Worm (Caenorhabditis elegans): ENCODE data around the gene npr-24.
A peak's percentile ranks its signal among the peaks of the same experiment; 100 is the strongest.

npr-24 gene

ce11 chrX:17513507-17514113, 27.0 kb upstream of the npr-24 start, which contains the start of gene nhr-1:
Gene nhr-1 (plus strand): TSS chrX:17514063.
- TF ChIP-seq vab-15 (tag; optimal IDR thresholded peaks at IDR 0.05) (no peak), snu-23 (GFP tag; optimal IDR thresholded peaks at IDR 0.05) (peak; percentile 95), ceh-82 (tag; optimal IDR thresholded peaks at IDR 0.05) (peak; percentile 69 to 81 (median 79)), fkh-10 (GFP tag; optimal IDR thresholded peaks at IDR 0.05) (peak; percentile 72), hpl-2 (GFP tag; optimal IDR thresholded peaks at IDR 0.05) (no peak), isw-1 (GFP tag; IDR thresholded peaks at IDR 0.05) (peak; percentile 38), nhr-71 (tag; optimal IDR thresholded peaks at IDR 0.05) (peak; percentile 96), nhr-19 (GFP tag; conservative IDR thresholded peaks at IDR 0.05) (peak; percentile 83), unc-130 (tag; optimal IDR thresholded peaks at IDR 0.05) (peak; percentile 70), zip-4 (GFP tag; optimal IDR thresholded peaks at IDR 0.05) (peak; percentile 22), nhr-237 (tag; optimal IDR thresholded peaks at IDR 0.05) (peak; percentile 25), unc-86 (tag; optimal IDR thresholded peaks at IDR 0.05) (peak; percentile 87), mep-1 (tag; optimal IDR thresholded peaks at IDR 0.05) (peak; percentile 86), dpl-1 (GFP tag; optimal IDR thresholded peaks at IDR 0.05) (peak in 2 of 3 experiments; percentile 34 to 35), ceh-63 (GFP tag; optimal IDR thresholded peaks at IDR 0.05) (peak; percentile 4), nhr-11 (tag; optimal IDR thresholded peaks at IDR 0.05) (peak; percentile 58), lir-3 (tag; optimal IDR thresholded peaks at IDR 0.05; ENCODE audit: poor library complexity) (peak; percentile 59), mdl-1 (tag; optimal IDR thresholded peaks at IDR 0.05) (peak; percentile 41 to 92), xbp-1 (tag; optimal IDR thresholded peaks at IDR 0.05) (peak; percentile 76), skn-1 (tag; optimal IDR thresholded peaks at IDR 0.05) (peak; percentile 64), ztf-11 (tag; optimal IDR thresholded peaks at IDR 0.05) (peak in 1 of 2 experiments; percentile 18), nhr-85 (tag) (peak; percentile 95), swsn-7 (tag; optimal IDR thresholded peaks at IDR 0.05) (peak; percentile 86), lin-14 (GFP tag; optimal IDR thresholded peaks at IDR 0.05) (peak; percentile 98), zag-1 (tag; optimal IDR thresholded peaks at IDR 0.05) (peak; percentile 46), C34B4.2 (tag; optimal IDR thresholded peaks at IDR 0.05) (no peak), nhr-90 (tag; optimal IDR thresholded peaks at IDR 0.05; ENCODE audit: poor library complexity) (peak; percentile 67), blmp-1 (tag; optimal IDR thresholded peaks at IDR 0.05) (peak; percentile 90), efl-3 (GFP tag; optimal IDR thresholded peaks at IDR 0.05) (no peak), hlh-17 (GFP tag; optimal IDR thresholded peaks at IDR 0.05; ENCODE audit: borderline replicate concordance) (no peak), irx-1 (tag; optimal IDR thresholded peaks at IDR 0.05) (peak; percentile 47), elt-2 (tag; optimal IDR thresholded peaks at IDR 0.05) (peak; percentile 20), rnt-1 (tag; optimal IDR thresholded peaks at IDR 0.05) (peak; percentile 88), ces-1 (GFP tag; optimal IDR thresholded peaks at IDR 0.05) (no peak), C04F5.9 (tag; optimal IDR thresholded peaks at IDR 0.05) (no peak), efl-1 (optimal IDR thresholded peaks at IDR 0.05) (peak; percentile 61 to 77), efl-1 (GFP tag; optimal IDR thresholded peaks at IDR 0.05 in 1 of 2) (no peak), fkh-8 (tag; optimal IDR thresholded peaks at IDR 0.05) (peak; percentile 86), ztf-4 (tag; optimal IDR thresholded peaks at IDR 0.05) (peak; percentile 85), grh-1 (GFP tag; IDR thresholded peaks at IDR 0.05) (peak; percentile 44; the same call in 1 of the 2 replicates), ets-5 (GFP tag; IDR thresholded peaks at IDR 0.05) (no peak), nhr-84 (tag; optimal IDR thresholded peaks at IDR 0.05) (no peak), fkh-4 (tag; optimal IDR thresholded peaks at IDR 0.05; ENCODE audit: borderline replicate concordance) (no peak), nhr-76 (tag; optimal IDR thresholded peaks at IDR 0.05) (no peak), mef-2 (tag; optimal IDR thresholded peaks at IDR 0.05) (peak; percentile 74), nhr-20 (tag; optimal IDR thresholded peaks at IDR 0.05) (peak; percentile 96), ceh-88 (GFP tag; IDR thresholded peaks at IDR 0.05) (no peak), hlh-4 (tag; optimal IDR thresholded peaks at IDR 0.05) (no peak), egl-27 (tag; optimal IDR thresholded peaks at IDR 0.05) (peak; percentile 66 to 68), nhr-28 (tag; optimal IDR thresholded peaks at IDR 0.05) (no peak), tbx-2 (tag; optimal IDR thresholded peaks at IDR 0.05) (peak; percentile 89), fos-1 (tag; optimal IDR thresholded peaks at IDR 0.05) (peak; percentile 87)

Measured in whole organism, L1 larva.